Fruit fly (Drosophila melanogaster) S2 (cell line): ENCODE measurements around the gene Klp61F.

Experiments
- CG8478 ChIP-seq: fragments of >200 bp; optimal IDR thresholded peaks from 2 replicates; lab custom pipeline; 2018
- CTCF ChIP-seq, 2 experiments: fragments of >200 bp; optimal IDR thresholded peaks; 2 replicates each; lab custom pipeline; 2018

DNA sequence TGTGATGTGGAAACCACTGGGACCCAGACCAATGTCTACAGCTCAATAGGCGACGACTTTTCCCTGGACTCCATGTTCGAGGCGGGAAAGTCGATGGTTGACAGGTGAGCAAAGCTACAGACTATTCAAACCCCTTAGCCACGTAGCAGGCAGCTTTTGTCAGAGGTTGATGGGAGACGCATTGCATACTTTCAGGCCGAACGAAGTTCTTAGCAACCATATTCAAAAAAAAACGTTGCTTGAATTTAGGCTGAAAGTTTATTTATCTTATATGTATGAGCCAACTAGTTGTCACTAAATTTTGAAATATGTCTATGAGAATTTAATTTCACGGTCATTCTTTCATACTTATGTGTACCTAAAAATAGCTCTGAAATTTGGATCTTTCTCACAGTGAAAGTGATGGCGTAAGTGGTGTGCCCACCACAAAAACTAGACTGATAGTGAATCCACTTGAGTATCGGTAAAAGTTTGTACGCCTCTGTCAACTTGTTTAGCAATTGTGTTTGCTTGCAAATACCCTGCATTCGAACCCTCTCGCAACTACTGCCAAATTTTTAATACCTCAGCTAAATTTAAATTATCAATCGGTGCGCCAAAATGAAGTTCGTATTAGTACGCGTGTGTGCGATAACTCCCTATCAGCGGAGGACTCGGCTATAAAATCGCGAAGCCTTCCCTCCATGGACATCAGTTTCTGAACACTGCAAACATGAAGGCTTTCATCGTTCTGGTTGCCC, 38.9 kb downstream of the Klp61F start, which contains the start of gene LysB:
- TF ChIP-seq CG8478 (lab: Kevin White, UChicago): no peak
- TF ChIP-seq CTCF (optimal IDR thresholded peaks at IDR 0.05; lab: Kevin White, UChicago): peak in 1 of 2 experiments; percentile 36
